Fruit fly (Drosophila melanogaster) whole organism, embryonic: ENCODE measurements around the gene CG14212.

Experiments
- Abd-B ChIP-seq: fragments of 200-800 bp; sonication (Bioruptor generic); optimal IDR thresholded peaks from 2 replicates; lab custom pipeline; 2018; ENCODE audit warnings: missing biosample characterization, mild to moderate bottlenecking, missing genetic modification characterization, moderate library complexity
- Blimp-1 ChIP-seq: fragments of 200-800 bp; sonication (Bioruptor generic); optimal IDR thresholded peaks from 3 replicates; lab custom pipeline; 2018; ENCODE audit warnings: missing biosample characterization, missing genetic modification characterization, mild to moderate bottlenecking, moderate library complexity, missing genetic modification reagents
- BtbVII ChIP-seq: fragments of 200-800 bp; sonication (Bioruptor generic); optimal IDR thresholded peaks from 3 replicates; lab custom pipeline; 2017; ENCODE audit warnings: missing biosample characterization, mild to moderate bottlenecking, missing genetic modification characterization
- CG10565 ChIP-seq: fragments of 200-800 bp; sonication (Bioruptor generic); optimal IDR thresholded peaks from 3 replicates; lab custom pipeline; 2016; ENCODE audit warnings: missing biosample characterization, mild to moderate bottlenecking, missing genetic modification characterization
- CG10654 ChIP-seq: fragments of 200-800 bp; sonication (Bioruptor generic); optimal IDR thresholded peaks from 2 replicates; lab custom pipeline; 2016; ENCODE audit warnings: missing biosample characterization, missing genetic modification characterization
- CG11695 ChIP-seq: fragments of 200-800 bp; sonication (Bioruptor generic); IDR thresholded peaks from 3 replicates; pipeline ENCODE4 v1.3.6; 2022; ENCODE audit warnings: missing biosample characterization, missing genetic modification characterization
- CG15269 ChIP-seq: fragments of 200-800 bp; sonication (Bioruptor generic); optimal IDR thresholded peaks from 2 replicates; lab custom pipeline; 2018; ENCODE audit warnings: missing biosample characterization, mild to moderate bottlenecking, missing genetic modification characterization, moderate library complexity
- CG1647 ChIP-seq: fragments of 200-800 bp; sonication (Bioruptor generic); optimal IDR thresholded peaks from 3 replicates; lab custom pipeline; 2016; ENCODE audit warnings: missing biosample characterization, missing genetic modification characterization
- CG16779 ChIP-seq: fragments of 200-800 bp; sonication (Bioruptor generic); IDR thresholded peaks from 2 replicates; pipeline ENCODE4 v1.3.6; 2022; ENCODE audit warnings: missing biosample characterization, missing genetic modification characterization
- CG2202 ChIP-seq: fragments of 200-800 bp; sonication (Bioruptor generic); optimal IDR thresholded peaks from 2 replicates; lab custom pipeline; 2018; ENCODE audit warnings: missing biosample characterization, mild to moderate bottlenecking, missing genetic modification characterization
- CG2712 ChIP-seq: fragments of 200-800 bp; optimal IDR thresholded peaks from 3 replicates; lab custom pipeline; 2019; ENCODE audit warnings: missing biosample characterization, mild to moderate bottlenecking, missing genetic modification characterization, moderate library complexity
- CG6254 ChIP-seq: fragments of 200-800 bp; sonication (Bioruptor generic); optimal IDR thresholded peaks from 3 replicates; lab custom pipeline; 2017; ENCODE audit warnings: mild to moderate bottlenecking, missing biosample characterization, missing genetic modification reagents, missing genetic modification characterization
- CG6654 ChIP-seq: fragments of 200-800 bp; sonication (Bioruptor generic); optimal IDR thresholded peaks from 2 replicates; lab custom pipeline; 2017; ENCODE audit warnings: missing biosample characterization, mild to moderate bottlenecking, missing genetic modification characterization
- CG6765 ChIP-seq: fragments of 200-800 bp; sonication (Bioruptor generic); optimal IDR thresholded peaks from 3 replicates; lab custom pipeline; 2017; ENCODE audit warnings: missing biosample characterization, mild to moderate bottlenecking, missing genetic modification characterization
- CG7928 ChIP-seq: fragments of 200-800 bp; sonication (Bioruptor generic); optimal IDR thresholded peaks from 2 replicates; lab custom pipeline; 2017; ENCODE audit warnings: missing biosample characterization, mild to moderate bottlenecking, missing genetic modification characterization
- CG9215 ChIP-seq: fragments of 200-800 bp; sonication (Bioruptor generic); IDR thresholded peaks from 2 replicates; pipeline ENCODE4 v1.3.6; 2022; ENCODE audit warnings: missing biosample characterization, missing genetic modification characterization
- CG9817 ChIP-seq: fragments of 200-800 bp; sonication (Bioruptor generic); optimal IDR thresholded peaks from 2 replicates; lab custom pipeline; 2018; ENCODE audit warnings: missing biosample characterization, mild to moderate bottlenecking, missing genetic modification characterization, moderate library complexity
- CG9876 ChIP-seq: fragments of 200-800 bp; sonication (Bioruptor generic); optimal IDR thresholded peaks from 2 replicates; lab custom pipeline; 2016; ENCODE audit warnings: missing biosample characterization, missing genetic modification characterization
- Deaf1 ChIP-seq: fragments of 200-800 bp; optimal IDR thresholded peaks from 3 replicates; lab custom pipeline; 2019; ENCODE audit warnings: missing biosample characterization, mild to moderate bottlenecking, missing genetic modification characterization, moderate library complexity
- E2f2 ChIP-seq: fragments of 200-800 bp; sonication (Bioruptor generic); IDR thresholded peaks from 2 replicates; pipeline ENCODE4 v1.3.6; 2022; ENCODE audit warnings: missing biosample characterization, missing genetic modification characterization
- Eip74EF ChIP-seq, 2 experiments: fragments of 200-800 bp in 1 of 2; fragments of >200 bp in 1 of 2; sonication (Bioruptor generic) in 1 of 2; optimal IDR thresholded peaks; 2 replicates each; lab custom pipeline; 2017 to 2019; ENCODE audit warnings: missing biosample characterization in 2 of 2, missing genetic modification characterization in 2 of 2, mild to moderate bottlenecking in 1 of 2, moderate library complexity in 1 of 2
- HLHmδ ChIP-seq: fragments of 200-800 bp; sonication (Bioruptor generic); optimal IDR thresholded peaks from 2 replicates; lab custom pipeline; 2018; ENCODE audit warnings: missing biosample characterization, mild to moderate bottlenecking, missing genetic modification characterization, moderate library complexity
- Hr3 ChIP-seq: fragments of 200-800 bp; sonication (Bioruptor generic); optimal IDR thresholded peaks from 3 replicates; lab custom pipeline; 2016; ENCODE audit warnings: missing biosample characterization, missing genetic modification characterization
- Hr51 ChIP-seq, 2 experiments: fragments of 200-800 bp; sonication (Bioruptor generic); optimal IDR thresholded peaks; 2 replicates in 1 of 2; 3 replicates in 1 of 2; lab custom pipeline; 2016 to 2018; ENCODE audit warnings: missing biosample characterization in 2 of 2, missing genetic modification characterization in 2 of 2, mild to moderate bottlenecking in 1 of 2, moderate library complexity in 1 of 2
- Lhr ChIP-seq: fragments of 200-800 bp; sonication (Bioruptor generic); optimal IDR thresholded peaks from 3 replicates; lab custom pipeline; 2017; ENCODE audit warnings: mild to moderate bottlenecking, missing biosample characterization, missing genetic modification reagents, missing genetic modification characterization
- Mad ChIP-seq: fragments of 200-800 bp; sonication (Bioruptor generic); optimal IDR thresholded peaks from 2 replicates; lab custom pipeline; 2016; ENCODE audit warnings: missing biosample characterization, missing genetic modification characterization
- NFAT ChIP-seq: fragments of 200-800 bp; sonication (Bioruptor generic); IDR thresholded peaks from 2 replicates; pipeline ENCODE4 v1.3.6; 2022; ENCODE audit warnings: missing biosample characterization, missing genetic modification characterization
- Scr ChIP-seq: fragments of 200-800 bp; sonication (Bioruptor generic); IDR thresholded peaks from 2 replicates; pipeline ENCODE4 v1.3.6; 2022; ENCODE audit warnings: missing biosample characterization, missing genetic modification characterization; ENCODE audit not compliant: partially characterized antibody
- Xbp1 ChIP-seq: fragments of 200-800 bp; sonication (Bioruptor generic); optimal IDR thresholded peaks from 3 replicates; lab custom pipeline; 2016; ENCODE audit warnings: missing biosample characterization, mild to moderate bottlenecking, missing genetic modification characterization
- crc ChIP-seq: fragments of 200-800 bp; sonication (Bioruptor generic); optimal IDR thresholded peaks from 2 replicates; lab custom pipeline; 2016; ENCODE audit warnings: missing biosample characterization, missing genetic modification characterization
- cwo ChIP-seq: fragments of 200-800 bp; sonication (Bioruptor generic); optimal IDR thresholded peaks from 3 replicates; lab custom pipeline; 2017; ENCODE audit warnings: missing biosample characterization, missing genetic modification characterization, mild to moderate bottlenecking, moderate library complexity, missing genetic modification reagents
- gfzf ChIP-seq: fragments of 200-800 bp; sonication (Bioruptor generic); optimal IDR thresholded peaks from 2 replicates; lab custom pipeline; 2016; ENCODE audit warnings: missing biosample characterization, mild to moderate bottlenecking, missing genetic modification characterization, moderate library complexity
- gsb-n ChIP-seq: fragments of 200-800 bp; sonication (Bioruptor generic); optimal IDR thresholded peaks from 3 replicates; lab custom pipeline; 2018; ENCODE audit warnings: missing biosample characterization, mild to moderate bottlenecking, missing genetic modification characterization
- her ChIP-seq: fragments of 200-800 bp; sonication (Bioruptor generic); optimal IDR thresholded peaks from 2 replicates; lab custom pipeline; 2016; ENCODE audit warnings: missing biosample characterization, missing genetic modification characterization
- insv ChIP-seq, 2 experiments: fragments of 200-800 bp; sonication (Bioruptor generic); optimal IDR thresholded peaks; 3 replicates each; lab custom pipeline; 2016 to 2018; ENCODE audit warnings: missing biosample characterization in 2 of 2, missing genetic modification characterization in 2 of 2
- lov ChIP-seq, 2 experiments: fragments of 200-800 bp in 1 of 2; fragments of >200 bp in 1 of 2; sonication (Bioruptor generic) in 1 of 2; IDR thresholded peaks in 1 of 2; optimal IDR thresholded peaks in 1 of 2; 2 replicates in 1 of 2; 3 replicates in 1 of 2; pipeline versions ENCODE4 v1.3.6 to Lab custom; 2017 to 2022; ENCODE audit warnings: missing biosample characterization in 1 of 2, missing genetic modification characterization in 1 of 2
- nau ChIP-seq: fragments of 200-800 bp; sonication (Bioruptor generic); optimal IDR thresholded peaks from 3 replicates; lab custom pipeline; 2017; ENCODE audit warnings: missing biosample characterization, mild to moderate bottlenecking, missing genetic modification characterization, missing genetic modification reagents
- nom ChIP-seq: fragments of 200-800 bp; sonication (Bioruptor generic); optimal IDR thresholded peaks from 2 replicates; lab custom pipeline; 2017; ENCODE audit warnings: missing biosample characterization, missing genetic modification characterization, mild to moderate bottlenecking, moderate library complexity, missing genetic modification reagents
- pita ChIP-seq: fragments of 200-800 bp; sonication (Bioruptor generic); optimal IDR thresholded peaks from 2 replicates; lab custom pipeline; 2017; ENCODE audit warnings: missing biosample characterization, mild to moderate bottlenecking, missing genetic modification characterization
- psq ChIP-seq: fragments of 200-800 bp; sonication (Bioruptor generic); optimal IDR thresholded peaks from 2 replicates; lab custom pipeline; 2017; ENCODE audit warnings: missing biosample characterization, missing genetic modification characterization
- pum ChIP-seq: fragments of 200-800 bp; sonication (Bioruptor generic); optimal IDR thresholded peaks from 2 replicates; lab custom pipeline; 2016; ENCODE audit warnings: missing biosample characterization, missing genetic modification characterization
- pzg ChIP-seq: fragments of 200-800 bp; sonication (Bioruptor generic); optimal IDR thresholded peaks from 3 replicates; lab custom pipeline; 2018; ENCODE audit warnings: missing biosample characterization, mild to moderate bottlenecking, missing genetic modification characterization, moderate library complexity
- rib ChIP-seq: fragments of 200-800 bp; sonication (Bioruptor generic); IDR thresholded peaks from 2 replicates; pipeline ENCODE4 v1.3.6; 2022; ENCODE audit warnings: missing biosample characterization, missing genetic modification characterization
- schlank ChIP-seq: fragments of 200-800 bp; sonication (Bioruptor generic); optimal IDR thresholded peaks from 2 replicates; lab custom pipeline; 2018; ENCODE audit warnings: missing biosample characterization, mild to moderate bottlenecking, missing genetic modification characterization
- sima ChIP-seq: fragments of 200-800 bp; sonication (Bioruptor generic); optimal IDR thresholded peaks from 2 replicates; lab custom pipeline; 2016; ENCODE audit warnings: missing biosample characterization, missing genetic modification characterization
- sisA ChIP-seq: fragments of 200-800 bp; sonication (Bioruptor generic); IDR thresholded peaks from 2 replicates; pipeline ENCODE4 v1.3.6; 2022; ENCODE audit warnings: missing biosample characterization, missing genetic modification characterization
- slbo ChIP-seq: fragments of 200-800 bp; sonication (Bioruptor generic); IDR thresholded peaks from 2 replicates; pipeline ENCODE4 v1.3.6; 2022; ENCODE audit warnings: missing biosample characterization, missing genetic modification characterization
- trh ChIP-seq: fragments of 200-800 bp; sonication (Bioruptor generic); optimal IDR thresholded peaks from 2 replicates; lab custom pipeline; 2016; ENCODE audit warnings: missing biosample characterization, missing genetic modification characterization
- ttk ChIP-seq: fragments of 200-800 bp; sonication (Bioruptor generic); IDR thresholded peaks from 2 replicates; pipeline ENCODE4 v2.1.2; 2022; ENCODE audit warnings: missing biosample characterization, missing genetic modification characterization

CG14212 gene

dm6 chrX:19638328-19638940 lies 12.9 kb downstream of the CG14212 start, which contains the start of gene Rcd-1 (continued):
- no peak for TF ChIP-seq lov (optimal IDR thresholded peaks at IDR 0.05; lab: Kevin White, UChicago)
- no peak for TF ChIP-seq lov (GFP tag; IDR thresholded peaks at IDR 0.05; lab: Robert Waterston, UW)
- TF ChIP-seq NFAT (GFP tag; lab: Robert Waterston, UW): no peak
- TF ChIP-seq Lhr (GFP tag; lab: Kevin White, UChicago): peak; percentile 51
- TF ChIP-seq CG11695: no peak
- TF ChIP-seq CG9876 (GFP tag; lab: Kevin White, UChicago): no peak
- no peak for TF ChIP-seq insv (GFP tag; optimal IDR thresholded peaks at IDR 0.05; lab: Kevin White, UChicago)
- TF ChIP-seq gfzf: peak; percentile 97
- TF ChIP-seq nom (GFP tag; lab: Kevin White, UChicago): peak; percentile 11
- no peak for TF ChIP-seq cwo (GFP tag; lab: Kevin White, UChicago)
- no peak for TF ChIP-seq Abd-B (GFP tag; lab: Kevin White, UChicago)
- no peak for TF ChIP-seq psq (GFP tag; lab: Kevin White, UChicago)
- no peak for TF ChIP-seq CG15269 (tag; lab: Kevin White, UChicago)
- no peak for TF ChIP-seq CG6254 (GFP tag; lab: Kevin White, UChicago)
- TF ChIP-seq Mad: no peak
- TF ChIP-seq her (GFP tag; lab: Kevin White, UChicago): no peak
- no peak for TF ChIP-seq nau (GFP tag; lab: Kevin White, UChicago)
- no peak for TF ChIP-seq CG6765 (GFP tag; lab: Kevin White, UChicago)
- TF ChIP-seq Xbp1 (GFP tag; lab: Kevin White, UChicago): no peak
- no peak for TF ChIP-seq Blimp-1
- TF ChIP-seq CG10565 (GFP tag; lab: Kevin White, UChicago): no peak
- no peak for TF ChIP-seq CG9817 (tag; lab: Kevin White, UChicago)
- TF ChIP-seq CG6654 (GFP tag; lab: Kevin White, UChicago): no peak
- peak; percentile 81 for TF ChIP-seq pzg (GFP tag; lab: Kevin White, UChicago)
- no peak for TF ChIP-seq rib (GFP tag; lab: Robert Waterston, UW)
- no peak for TF ChIP-seq sima (GFP tag; lab: Kevin White, UChicago)
- TF ChIP-seq CG16779 (GFP tag; lab: Robert Waterston, UW): no peak
- TF ChIP-seq BtbVII (GFP tag; lab: Kevin White, UChicago): no peak
- TF ChIP-seq CG10654 (GFP tag; lab: Kevin White, UChicago): no peak
- peak; percentile 79 for TF ChIP-seq pita (GFP tag; lab: Kevin White, UChicago)
- no peak for TF ChIP-seq schlank (tag; lab: Kevin White, UChicago)
- TF ChIP-seq Deaf1 (tag; lab: Kevin White, UChicago): no peak
- TF ChIP-seq HLHmδ: peak; percentile 34
- TF ChIP-seq crc: no peak
- TF ChIP-seq trh (GFP tag; lab: Kevin White, UChicago): no peak
- TF ChIP-seq Hr51 (GFP tag; optimal IDR thresholded peaks at IDR 0.05; lab: Kevin White, UChicago): no peak
- no peak for TF ChIP-seq CG2712 (tag; lab: Kevin White, UChicago)
- TF ChIP-seq CG7928 (GFP tag; lab: Kevin White, UChicago): no peak
- no peak for TF ChIP-seq CG9215 (GFP tag; lab: Robert Waterston, UW)
- TF ChIP-seq pum (GFP tag; lab: Kevin White, UChicago): no peak
- TF ChIP-seq Hr3 (GFP tag; lab: Kevin White, UChicago): no peak
- TF ChIP-seq slbo (GFP tag; lab: Robert Waterston, UW): peak; percentile 22; the same call in 1 of the 2 replicates
- TF ChIP-seq Scr (GFP tag; lab: Robert Waterston, UW): no peak
- TF ChIP-seq ttk (GFP tag; lab: Robert Waterston, UW): no peak
- no peak for TF ChIP-seq gsb-n (tag; lab: Kevin White, UChicago)
- no peak for TF ChIP-seq CG2202 (tag; lab: Kevin White, UChicago)
- peak; percentile 57 for TF ChIP-seq E2f2 (GFP tag; lab: Robert Waterston, UW)
- no peak for TF ChIP-seq sisA (GFP tag; lab: Robert Waterston, UW)
- TF ChIP-seq CG1647 (GFP tag; lab: Kevin White, UChicago): no peak
- TF ChIP-seq Eip74EF (GFP tag; optimal IDR thresholded peaks at IDR 0.05; lab: Kevin White, UChicago): no peak
